Fruit fly (Drosophila melanogaster): ENCODE results near the gene swm.

dm6 chr2L:19455209-19455608 is 37.8 kb upstream of the swm start:
- TF ChIP-seq psq (optimal IDR thresholded peaks at IDR 0.05): no peak
- no peak for TF ChIP-seq Myc (optimal IDR thresholded peaks at IDR 0.05)
- TF ChIP-seq h (optimal IDR thresholded peaks at IDR 0.05): no peak
- no peak for TF ChIP-seq ttk (optimal IDR thresholded peaks at IDR 0.05)

Measured in Kc167 (cell line).